Fruit fly (Drosophila melanogaster) whole organism, pupa: Measurements from ENCODE around the gene CG7720.

ENCODE experiments used
- CG10348 ChIP-seq: fragments of 200-800 bp; sonication (Bioruptor generic); IDR thresholded peaks from 2 replicates; pipeline ENCODE4 v1.3.6; 2022; ENCODE audit warnings: missing biosample characterization, missing genetic modification characterization
- CG12605 ChIP-seq: fragments of 200-800 bp; sonication (Bioruptor generic); IDR thresholded peaks from 2 replicates; pipeline ENCODE4 v1.3.6; 2022; ENCODE audit warnings: missing biosample characterization, missing genetic modification characterization
- CG13204 ChIP-seq: fragments of 200-800 bp; sonication (Bioruptor generic); optimal IDR thresholded peaks from 2 replicates; lab custom pipeline; 2018; ENCODE audit warnings: missing biosample characterization, mild to moderate bottlenecking, missing genetic modification characterization, moderate library complexity
- CG14655 ChIP-seq: fragments of 200-800 bp; sonication (Bioruptor generic); optimal IDR thresholded peaks from 3 replicates; lab custom pipeline; 2017; ENCODE audit warnings: mild to moderate bottlenecking, missing biosample characterization, missing genetic modification reagents, missing genetic modification characterization
- CG15710 ChIP-seq: fragments of 200-800 bp; sonication (Bioruptor generic); optimal IDR thresholded peaks from 2 replicates; lab custom pipeline; 2018; ENCODE audit warnings: missing biosample characterization, mild to moderate bottlenecking, missing genetic modification characterization, moderate library complexity
- CG17806 ChIP-seq: fragments of 200-800 bp; sonication (Bioruptor generic); optimal IDR thresholded peaks from 2 replicates; lab custom pipeline; 2018; ENCODE audit warnings: missing biosample characterization, mild to moderate bottlenecking, missing genetic modification characterization, moderate library complexity
- CG32121 ChIP-seq: fragments of 200-800 bp; sonication (Bioruptor generic); IDR thresholded peaks from 2 replicates; pipeline ENCODE4 v1.3.6; 2022; ENCODE audit warnings: missing biosample characterization, missing genetic modification characterization
- CG34367 ChIP-seq: fragments of 200-800 bp; sonication (Bioruptor generic); optimal IDR thresholded peaks from 2 replicates; lab custom pipeline; 2018; ENCODE audit warnings: missing biosample characterization, mild to moderate bottlenecking, missing genetic modification characterization
- CG4496 ChIP-seq: fragments of 200-800 bp; sonication (Bioruptor generic); IDR thresholded peaks from 3 replicates; pipeline ENCODE4 v1.3.6; 2022; ENCODE audit warnings: missing biosample characterization, missing genetic modification characterization
- CG8159 ChIP-seq: fragments of 200-800 bp; sonication (Bioruptor generic); optimal IDR thresholded peaks from 3 replicates; lab custom pipeline; 2018; ENCODE audit warnings: missing biosample characterization, mild to moderate bottlenecking, missing genetic modification characterization, moderate library complexity
- CG8301 ChIP-seq: fragments of 200-800 bp; sonication (Bioruptor generic); optimal IDR thresholded peaks from 2 replicates; lab custom pipeline; 2018; ENCODE audit warnings: missing biosample characterization, mild to moderate bottlenecking, missing genetic modification characterization
- CG9948 ChIP-seq: fragments of 200-800 bp; sonication (Bioruptor generic); optimal IDR thresholded peaks from 2 replicates; lab custom pipeline; 2018; ENCODE audit warnings: missing biosample characterization, mild to moderate bottlenecking, missing genetic modification characterization, moderate library complexity
- D1 ChIP-seq: fragments of 200-800 bp; sonication (Bioruptor generic); optimal IDR thresholded peaks from 2 replicates; lab custom pipeline; 2018; ENCODE audit warnings: missing biosample characterization, mild to moderate bottlenecking, missing genetic modification characterization, moderate library complexity
- EcR ChIP-seq: fragments of 200-800 bp; sonication (Bioruptor generic); optimal IDR thresholded peaks from 3 replicates; lab custom pipeline; 2019; ENCODE audit warnings: missing biosample characterization, missing genetic modification characterization, mild to moderate bottlenecking, moderate library complexity, missing genetic modification reagents
- Ets98B ChIP-seq: fragments of 200-800 bp; sonication (Bioruptor generic); IDR thresholded peaks from 2 replicates; pipeline ENCODE4 v1.3.6; 2022; ENCODE audit warnings: missing biosample characterization, missing genetic modification characterization
- Pif1A ChIP-seq: fragments of 200-800 bp; sonication (Bioruptor generic); optimal IDR thresholded peaks from 3 replicates; lab custom pipeline; 2016; ENCODE audit warnings: missing biosample characterization, missing genetic modification characterization
- Pif1B ChIP-seq: fragments of 200-800 bp; sonication (Bioruptor generic); optimal IDR thresholded peaks from 3 replicates; lab custom pipeline; 2016; ENCODE audit warnings: missing biosample characterization, missing genetic modification characterization
- Snoo ChIP-seq: fragments of 200-800 bp; sonication (Bioruptor generic); optimal IDR thresholded peaks from 3 replicates; lab custom pipeline; 2017; ENCODE audit warnings: missing biosample characterization, mild to moderate bottlenecking, missing genetic modification characterization, inconsistent platforms
- fd96Ca ChIP-seq: fragments of 200-800 bp; sonication (Bioruptor generic); IDR thresholded peaks from 3 replicates; pipeline ENCODE4 v1.3.6; 2022; ENCODE audit warnings: missing biosample characterization, missing genetic modification characterization
- gl ChIP-seq: fragments of 200-800 bp; sonication (Bioruptor generic); optimal IDR thresholded peaks from 2 replicates; lab custom pipeline; 2018; ENCODE audit warnings: missing biosample characterization, mild to moderate bottlenecking, missing genetic modification characterization
- rn ChIP-seq: fragments of 200-800 bp; sonication (Bioruptor generic); IDR thresholded peaks from 2 replicates; pipeline ENCODE4 v1.3.6; 2022; ENCODE audit warnings: missing biosample characterization, missing genetic modification characterization

CG7720 gene

dm6 chr3R:18794051-18794450, 918 bp downstream of the CG7720 start:
- TF ChIP-seq rn (GFP tag; lab: Robert Waterston, UW) (no peak), D1 (tag; lab: Kevin White, UChicago) (no peak), Pif1A (GFP tag; lab: Kevin White, UChicago) (no peak)

DNA sequence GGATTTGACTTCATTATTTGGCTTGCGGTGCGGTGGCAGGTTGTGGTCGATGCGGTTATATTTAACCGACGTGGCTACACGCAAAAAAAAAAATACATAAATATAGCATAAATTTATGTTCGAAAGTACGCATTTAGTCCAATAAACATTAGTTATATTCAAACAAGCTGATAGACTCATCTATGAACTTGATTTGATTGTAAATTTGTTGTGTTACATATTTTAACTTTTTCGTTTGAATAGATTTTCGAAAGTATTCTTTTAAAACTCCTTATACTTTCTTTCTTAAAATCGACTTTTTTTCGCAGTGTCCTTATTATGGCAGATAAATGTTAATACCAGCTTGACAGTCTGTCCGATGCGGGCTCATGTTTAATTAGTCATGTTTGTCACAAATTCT, 4.3 kb downstream of the CG7720 start:
- TF ChIP-seq Pif1B (no peak), CG4496 (no peak), Pif1A (GFP tag; lab: Kevin White, UChicago) (no peak), CG13204 (GFP tag; lab: Kevin White, UChicago) (no peak), gl (no peak), CG8301 (tag; lab: Kevin White, UChicago) (no peak), EcR (GFP tag; lab: Kevin White, UChicago) (no peak), CG9948 (tag; lab: Kevin White, UChicago) (peak; percentile 41), CG32121 (no peak), fd96Ca (GFP tag; lab: Robert Waterston, UW) (no peak), CG10348 (GFP tag; lab: Robert Waterston, UW) (no peak), CG12605 (no peak), CG14655 (peak; percentile 16), CG8159 (tag; lab: Kevin White, UChicago) (peak; percentile 59), CG17806 (tag; lab: Kevin White, UChicago) (peak; percentile 49), Snoo (tag; lab: Kevin White, UChicago) (no peak), CG15710 (tag; lab: Kevin White, UChicago) (peak; percentile 8)

DNA sequence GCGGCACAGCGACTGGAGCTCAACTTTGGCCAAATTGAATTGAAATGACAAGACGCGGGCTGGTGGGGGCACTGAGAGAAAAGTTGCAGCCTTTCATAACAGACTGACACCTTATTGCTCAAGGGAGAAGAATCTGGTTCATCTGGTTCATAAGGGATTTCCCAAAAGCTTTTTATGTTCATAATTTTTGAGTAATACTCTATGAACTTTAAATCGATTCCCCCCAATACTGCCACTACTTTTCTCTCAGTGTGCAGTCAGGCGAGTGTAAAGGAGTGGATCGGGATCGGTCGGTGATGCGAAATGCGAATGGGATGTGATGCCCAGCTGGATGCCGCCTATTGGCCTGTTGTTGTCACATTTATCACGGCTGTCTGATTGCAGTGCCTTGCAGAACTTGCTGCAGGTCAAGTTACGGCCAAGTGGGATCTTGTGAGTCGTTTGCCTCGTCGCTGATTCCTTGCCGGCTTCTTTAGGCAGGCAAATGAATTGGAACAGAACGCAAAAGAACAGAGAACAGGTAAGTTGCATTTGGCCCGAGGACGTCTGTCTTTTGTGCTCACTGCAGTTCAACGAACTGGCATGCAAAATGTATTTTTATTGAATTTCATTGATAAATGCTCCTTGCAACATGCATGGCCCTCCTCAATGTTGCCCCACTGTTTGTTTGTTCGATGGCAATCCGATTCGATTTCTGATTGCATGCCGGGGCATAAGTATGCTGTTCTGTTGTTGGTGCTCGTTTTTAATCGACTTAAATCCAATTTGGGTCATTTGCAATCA, 6.4 kb downstream of the CG7720 start:
- TF ChIP-seq CG9948 (tag; lab: Kevin White, UChicago) (peak; percentile 90), Ets98B (GFP tag; lab: Robert Waterston, UW) (peak; percentile 75), CG34367 (tag; lab: Kevin White, UChicago) (peak; percentile 75), CG13204 (GFP tag; lab: Kevin White, UChicago) (peak; percentile 54), CG10348 (GFP tag; lab: Robert Waterston, UW) (no peak), gl (peak; percentile 67), CG14655 (peak; percentile 88), D1 (tag; lab: Kevin White, UChicago) (peak; percentile 53), CG8301 (tag; lab: Kevin White, UChicago) (peak; percentile 86), Snoo (tag; lab: Kevin White, UChicago) (peak; percentile 68), CG32121 (peak; percentile 65), fd96Ca (GFP tag; lab: Robert Waterston, UW) (peak; percentile 92), CG4496 (peak; percentile 92), Pif1A (GFP tag; lab: Kevin White, UChicago) (peak; percentile 79), CG17806 (tag; lab: Kevin White, UChicago) (peak; percentile 92), EcR (GFP tag; lab: Kevin White, UChicago) (peak; percentile 83), rn (GFP tag; lab: Robert Waterston, UW) (peak; percentile 49; the same call in 1 of the 2 replicates), Pif1B (peak; percentile 73), CG15710 (tag; lab: Kevin White, UChicago) (peak; percentile 82), CG8159 (tag; lab: Kevin White, UChicago) (peak; percentile 87), CG12605 (peak; percentile 82)

- TF ChIP-seq gl: peak; percentile 49
- TF ChIP-seq D1 (tag; lab: Kevin White, UChicago): no peak
- TF ChIP-seq CG13204 (GFP tag; lab: Kevin White, UChicago): no peak
- TF ChIP-seq Ets98B (GFP tag; lab: Robert Waterston, UW): peak; percentile 56
- no peak for TF ChIP-seq EcR (GFP tag; lab: Kevin White, UChicago)
- TF ChIP-seq CG15710 (tag; lab: Kevin White, UChicago): peak; percentile 41
- TF ChIP-seq fd96Ca (GFP tag; lab: Robert Waterston, UW): peak; percentile 77
- TF ChIP-seq CG12605: peak; percentile 59
- TF ChIP-seq CG14655: peak; percentile 86
- TF ChIP-seq Pif1B: peak; percentile 0
- peak; percentile 80 for TF ChIP-seq CG8301 (tag; lab: Kevin White, UChicago)
- TF ChIP-seq CG17806 (tag; lab: Kevin White, UChicago): peak; percentile 84
- no peak for TF ChIP-seq CG10348 (GFP tag; lab: Robert Waterston, UW)
- no peak for TF ChIP-seq CG34367 (tag; lab: Kevin White, UChicago)
- peak; percentile 59 for TF ChIP-seq CG32121
- TF ChIP-seq CG9948 (tag; lab: Kevin White, UChicago): peak; percentile 72
- peak; percentile 64 for TF ChIP-seq CG4496
- peak; percentile 22 for TF ChIP-seq Pif1A (GFP tag; lab: Kevin White, UChicago)
- TF ChIP-seq CG8159 (tag; lab: Kevin White, UChicago): peak; percentile 83
- peak; percentile 9 for TF ChIP-seq Snoo (tag; lab: Kevin White, UChicago)
- 0 out of 2 replicates have a peak, but pooled peaks have one; percentile 27 for TF ChIP-seq rn (GFP tag; lab: Robert Waterston, UW)
- TF ChIP-seq, all 21 proteins: peak for 16
Measured at dm6 chr3R:18787237-18787636, 7.7 kb downstream of the CG7720 start.

- no peak for TF ChIP-seq CG12605
- TF ChIP-seq CG32121: no peak
- no peak for TF ChIP-seq CG13204 (GFP tag; lab: Kevin White, UChicago)
- TF ChIP-seq CG17806 (tag; lab: Kevin White, UChicago): no peak
- no peak for TF ChIP-seq CG9948 (tag; lab: Kevin White, UChicago)
- TF ChIP-seq CG15710 (tag; lab: Kevin White, UChicago): no peak
- TF ChIP-seq CG34367 (tag; lab: Kevin White, UChicago): no peak
- no peak for TF ChIP-seq D1 (tag; lab: Kevin White, UChicago)
- TF ChIP-seq gl: no peak
- TF ChIP-seq Pif1B: no peak
- no peak for TF ChIP-seq Ets98B (GFP tag; lab: Robert Waterston, UW)
- TF ChIP-seq CG10348 (GFP tag; lab: Robert Waterston, UW): no peak
- TF ChIP-seq CG8159 (tag; lab: Kevin White, UChicago): no peak
- no peak for TF ChIP-seq CG14655
- no peak for TF ChIP-seq Snoo (tag; lab: Kevin White, UChicago)
- no peak for TF ChIP-seq fd96Ca (GFP tag; lab: Robert Waterston, UW)
- no peak for TF ChIP-seq CG8301 (tag; lab: Kevin White, UChicago)
- TF ChIP-seq EcR (GFP tag; lab: Kevin White, UChicago): no peak
- no peak for TF ChIP-seq CG4496
- TF ChIP-seq, all 21 proteins: peak for 0
Measured at dm6 chr3R:18785741-18786140, 9.2 kb downstream of the CG7720 start.
